In the genomic region with DNA sequence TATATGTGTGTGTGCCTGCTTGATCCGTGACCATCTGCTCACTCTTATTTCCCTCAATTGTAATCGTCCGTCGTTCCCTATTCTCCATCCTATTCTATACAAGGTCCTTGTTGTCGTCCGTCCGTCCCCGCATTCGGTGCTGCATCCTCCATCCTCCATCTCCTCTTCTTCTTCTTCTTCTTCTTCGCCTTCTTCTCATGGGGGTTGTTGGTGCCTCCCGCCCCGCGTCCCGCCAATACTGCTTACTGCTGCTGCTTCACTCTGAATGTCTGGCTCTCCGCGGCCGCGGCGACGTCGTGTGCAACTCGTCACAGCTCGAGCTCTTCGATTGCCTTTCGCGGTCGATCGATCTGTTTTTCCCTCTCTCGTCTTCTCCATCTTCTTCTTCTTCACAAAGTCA, we compare ENCODE assay signal across 8 worm cellular contexts.
A peak's percentile ranks its signal among the peaks of the same experiment; 100 is the strongest.
TF ChIP-seq lines count a peak whose summit lies in the region.

No protein-coding gene starts in this region.

TF ChIP-seq in whole organism, L1 larva, 84 proteins besides CTCF, POLR2A, EP300 and RAD21 (continues in another document):
- TF ChIP-seq lsy-2 (tag; optimal IDR thresholded peaks at IDR 0.05; lab: Kevin White, UChicago) (peak in 1 of 2 experiments; percentile 7), fkh-8 (tag; optimal IDR thresholded peaks at IDR 0.05; lab: Kevin White, UChicago) (peak; percentile 69), tbx-2 (tag; optimal IDR thresholded peaks at IDR 0.05; lab: Kevin White, UChicago) (peak; percentile 16), snu-23 (GFP tag; optimal IDR thresholded peaks at IDR 0.05; lab: Kevin White, UChicago) (peak; percentile 5), pag-3 (tag; optimal IDR thresholded peaks at IDR 0.05; lab: Kevin White, UChicago; ENCODE audit: borderline replicate concordance, insufficient read depth) (no peak), lin-14 (GFP tag; optimal IDR thresholded peaks at IDR 0.05; lab: Kevin White, UChicago) (peak; percentile 80), fos-1 (tag; optimal IDR thresholded peaks at IDR 0.05; lab: Kevin White, UChicago) (no peak), nhr-71 (tag; optimal IDR thresholded peaks at IDR 0.05; lab: Kevin White, UChicago) (peak; percentile 40), rnt-1 (tag; optimal IDR thresholded peaks at IDR 0.05; lab: Kevin White, UChicago) (no peak), hpl-2 (GFP tag; optimal IDR thresholded peaks at IDR 0.05; lab: Kevin White, UChicago) (no peak)

TF ChIP-seq in whole organism, L2 larva, 48 proteins besides CTCF, POLR2A, EP300 and RAD21 (continues in another document):
- TF ChIP-seq R02D3.7 (tag; optimal IDR thresholded peaks at IDR 0.05; lab: Kevin White, UChicago) = no peak
- no peak for TF ChIP-seq elt-3 (tag; optimal IDR thresholded peaks at IDR 0.05; lab: Kevin White, UChicago)
- no peak for TF ChIP-seq ztf-1 (GFP tag; conservative IDR thresholded peaks at IDR 0.05; lab: Robert Waterston, UW)
- TF ChIP-seq lin-11 (tag; optimal IDR thresholded peaks at IDR 0.05; lab: Kevin White, UChicago) = peak; percentile 10
- TF ChIP-seq ama-1 (optimal IDR thresholded peaks at IDR 0.05; lab: Kevin White, UChicago) = no peak
- TF ChIP-seq sma-3 (GFP tag; optimal IDR thresholded peaks at IDR 0.05; lab: Kevin White, UChicago) = no peak
- TF ChIP-seq ZK546.5 (tag; optimal IDR thresholded peaks at IDR 0.05; lab: Kevin White, UChicago) = no peak
- no peak for TF ChIP-seq alr-1 (tag; optimal IDR thresholded peaks at IDR 0.05; lab: Kevin White, UChicago)
- no peak for TF ChIP-seq blmp-1 (tag; optimal IDR thresholded peaks at IDR 0.05; lab: Kevin White, UChicago; ENCODE audit: insufficient read depth)
- peak; percentile 73 for TF ChIP-seq C34F6.9 (tag; optimal IDR thresholded peaks at IDR 0.05; lab: Kevin White, UChicago)
- TF ChIP-seq nhr-10 (tag; optimal IDR thresholded peaks at IDR 0.05; lab: Kevin White, UChicago) = no peak

TF ChIP-seq in whole organism, L3 larva, 47 proteins besides CTCF, POLR2A, EP300 and RAD21:
- TF ChIP-seq nfya-1 (tag; optimal IDR thresholded peaks at IDR 0.05; lab: Kevin White, UChicago; ENCODE audit: insufficient read depth) (peak; percentile 59), hmg-11 (tag; optimal IDR thresholded peaks at IDR 0.05; lab: Kevin White, UChicago) (peak; percentile 51), nhr-77 (tag; optimal IDR thresholded peaks at IDR 0.05; lab: Kevin White, UChicago) (no peak), snpc-4 (tag; optimal IDR thresholded peaks at IDR 0.05; lab: Kevin White, UChicago) (peak; percentile 31), zag-1 (tag; optimal IDR thresholded peaks at IDR 0.05; lab: Kevin White, UChicago) (no peak), lin-15B (tag; optimal IDR thresholded peaks at IDR 0.05; lab: Kevin White, UChicago) (peak; percentile 17), lin-39 (tag; optimal IDR thresholded peaks at IDR 0.05; lab: Kevin White, UChicago) (peak; percentile 69)

TF ChIP-seq in whole organism, L4 larva, 104 proteins besides CTCF, POLR2A, EP300 and RAD21 (continues in another document):
- TF ChIP-seq nhr-25 (tag; optimal IDR thresholded peaks at IDR 0.05; lab: Kevin White, UChicago; ENCODE audit: borderline replicate concordance, insufficient read depth) (no peak), mes-2 (tag; optimal IDR thresholded peaks at IDR 0.05; lab: Kevin White, UChicago; ENCODE audit: poor library complexity, severe bottlenecking) (peak; percentile 33), ceh-44 (GFP tag; IDR thresholded peaks at IDR 0.05; lab: Robert Waterston, UW) (peak; percentile 25; the same call in 1 of the 2 replicates), daf-8 (GFP tag; IDR thresholded peaks at IDR 0.05; lab: Robert Waterston, UW) (no peak), zip-11 (GFP tag; IDR thresholded peaks at IDR 0.05; lab: Robert Waterston, UW) (no peak), snpc-4 (tag; optimal IDR thresholded peaks at IDR 0.05; lab: Kevin White, UChicago) (no peak), Y5F2A.4 (GFP tag; optimal IDR thresholded peaks at IDR 0.05; lab: Kevin White, UChicago) (no peak), daf-12 (tag; optimal IDR thresholded peaks at IDR 0.05; lab: Kevin White, UChicago) (no peak), nhr-6 (tag; optimal IDR thresholded peaks at IDR 0.05; lab: Kevin White, UChicago) (no peak), T26A8.4 (GFP tag; IDR thresholded peaks at IDR 0.05; lab: Robert Waterston, UW) (no peak), lsy-2 (tag; optimal IDR thresholded peaks at IDR 0.05; lab: Kevin White, UChicago) (peak; percentile 11 to 56), madf-5 (GFP tag; IDR thresholded peaks at IDR 0.05; lab: Robert Waterston, UW) (no peak)

TF ChIP-seq in whole organism, late embryonic, 69 proteins besides CTCF, POLR2A, EP300 and RAD21 (continues in another document):
- TF ChIP-seq pat-9 (tag; optimal IDR thresholded peaks at IDR 0.05; lab: Kevin White, UChicago) = no peak
- peak; percentile 34 for TF ChIP-seq ceh-18 (tag; optimal IDR thresholded peaks at IDR 0.05; lab: Kevin White, UChicago)
- TF ChIP-seq unc-86 (tag; optimal IDR thresholded peaks at IDR 0.05; lab: Kevin White, UChicago) = no peak
- TF ChIP-seq nhr-11 (tag; optimal IDR thresholded peaks at IDR 0.05; lab: Kevin White, UChicago) = no peak
- TF ChIP-seq ceh-6 (GFP tag; optimal IDR thresholded peaks at IDR 0.05; lab: Kevin White, UChicago) = no peak
- peak; percentile 68 for TF ChIP-seq ceh-31 (tag; optimal IDR thresholded peaks at IDR 0.05; lab: Kevin White, UChicago)
- peak; percentile 86 for TF ChIP-seq ceh-48 (tag; optimal IDR thresholded peaks at IDR 0.05; lab: Kevin White, UChicago)
- peak; percentile 43 for TF ChIP-seq nfya-1 (tag; optimal IDR thresholded peaks at IDR 0.05; lab: Kevin White, UChicago)
- no peak for TF ChIP-seq hlh-15 (tag; optimal IDR thresholded peaks at IDR 0.05; lab: Kevin White, UChicago)
- no peak for TF ChIP-seq ama-1 (optimal IDR thresholded peaks at IDR 0.05; lab: Kevin White, UChicago)
- TF ChIP-seq madf-2 (tag; optimal IDR thresholded peaks at IDR 0.05; lab: Kevin White, UChicago) = no peak
- no peak for TF ChIP-seq ceh-9 (tag; optimal IDR thresholded peaks at IDR 0.05; lab: Kevin White, UChicago)
- peak; percentile 23 for TF ChIP-seq C08G9.2 (tag; optimal IDR thresholded peaks at IDR 0.05; lab: Kevin White, UChicago)

TF ChIP-seq in whole organism, midembryonic, 9 proteins besides CTCF, POLR2A, EP300 and RAD21:
- TF ChIP-seq ztf-29 (GFP tag; IDR thresholded peaks at IDR 0.05; lab: Robert Waterston, UW) (no peak), T22C8.4 (GFP tag; IDR thresholded peaks at IDR 0.05; lab: Robert Waterston, UW) (0 out of 2 replicates have a peak, but pooled peaks have one; percentile 24), cog-1 (tag; optimal IDR thresholded peaks at IDR 0.05; lab: Kevin White, UChicago) (no peak), flt-1 (GFP tag; IDR thresholded peaks at IDR 0.05; lab: Robert Waterston, UW) (peak; percentile 67; the same call in 1 of the 2 replicates), klf-2 (GFP tag; conservative IDR thresholded peaks at IDR 0.05; lab: Robert Waterston, UW) (no peak), ztf-23 (GFP tag; IDR thresholded peaks at IDR 0.05; lab: Robert Waterston, UW) (0 out of 2 replicates have a peak, but pooled peaks have one; percentile 49)
TF ChIP-seq in whole organism, midembryonic: peak in this region for 3.

TF ChIP-seq in whole organism, mixed stage, embryonic, 35 proteins besides CTCF, POLR2A, EP300 and RAD21 (continues in another document):
- no peak for TF ChIP-seq flh-1 (GFP tag; optimal IDR thresholded peaks at IDR 0.05; lab: Kevin White, UChicago)
- TF ChIP-seq ceh-39 (tag; optimal IDR thresholded peaks at IDR 0.05; lab: Kevin White, UChicago) = no peak
- no peak for TF ChIP-seq ceh-43 (GFP tag; optimal IDR thresholded peaks at IDR 0.05; lab: Kevin White, UChicago)
- TF ChIP-seq sem-2 (GFP tag; optimal IDR thresholded peaks at IDR 0.05; lab: Kevin White, UChicago) = peak; percentile 35
- no peak for TF ChIP-seq lin-13 (tag; optimal IDR thresholded peaks at IDR 0.05; lab: Kevin White, UChicago)
- peak; percentile 38 for TF ChIP-seq mep-1 (tag; optimal IDR thresholded peaks at IDR 0.05; lab: Kevin White, UChicago)
- TF ChIP-seq zip-8 (tag; optimal IDR thresholded peaks at IDR 0.05; lab: Kevin White, UChicago) = no peak
- peak; percentile 65 for TF ChIP-seq sptf-1 (tag; optimal IDR thresholded peaks at IDR 0.05; lab: Kevin White, UChicago)
- no peak for TF ChIP-seq tbx-8 (GFP tag; optimal IDR thresholded peaks at IDR 0.05; lab: Kevin White, UChicago)
- peak; percentile 49 for TF ChIP-seq drap-1 (GFP tag; optimal IDR thresholded peaks at IDR 0.05; lab: Kevin White, UChicago)
- TF ChIP-seq unc-62 (GFP tag; optimal IDR thresholded peaks at IDR 0.05; lab: Kevin White, UChicago) = no peak
- TF ChIP-seq hlh-1 (tag; optimal IDR thresholded peaks at IDR 0.05; lab: Kevin White, UChicago) = no peak
- TF ChIP-seq lin-32 (GFP tag; optimal IDR thresholded peaks at IDR 0.05; lab: Kevin White, UChicago) = no peak
- TF ChIP-seq mls-2 (tag; optimal IDR thresholded peaks at IDR 0.05; lab: Kevin White, UChicago) = peak; percentile 60
- TF ChIP-seq elt-3 (tag; optimal IDR thresholded peaks at IDR 0.05; lab: Kevin White, UChicago) = no peak
- TF ChIP-seq blmp-1 (tag; optimal IDR thresholded peaks at IDR 0.05; lab: Kevin White, UChicago) = no peak
- no peak for TF ChIP-seq ceh-83 (GFP tag; optimal IDR thresholded peaks at IDR 0.05; lab: Kevin White, UChicago)

TF ChIP-seq in whole organism, young adult, 124 proteins besides CTCF, POLR2A, EP300 and RAD21 (continues in another document):
- TF ChIP-seq madf-3 (GFP tag; IDR thresholded peaks at IDR 0.05; lab: Robert Waterston, UW) (no peak), lsl-1 (GFP tag; optimal IDR thresholded peaks at IDR 0.05; lab: Kevin White, UChicago) (no peak), K12H6.12 (tag; optimal IDR thresholded peaks at IDR 0.05; lab: Kevin White, UChicago) (peak; percentile 71), egl-18 (GFP tag; IDR thresholded peaks at IDR 0.05; lab: Robert Waterston, UW) (0 out of 2 replicates have a peak, but pooled peaks have one; percentile 18), F49E8.2 (tag; optimal IDR thresholded peaks at IDR 0.05; lab: Kevin White, UChicago; ENCODE audit: insufficient read depth) (no peak), ceh-58 (GFP tag; IDR thresholded peaks at IDR 0.05; lab: Robert Waterston, UW) (no peak), efl-1 (GFP tag; optimal IDR thresholded peaks at IDR 0.05; lab: Kevin White, UChicago) (no peak), B0019.2 (GFP tag; conservative IDR thresholded peaks at IDR 0.05; lab: Robert Waterston, UW) (no peak), bed-2 (GFP tag; IDR thresholded peaks at IDR 0.05; lab: Robert Waterston, UW) (no peak), mcd-1 (GFP tag; IDR thresholded peaks at IDR 0.05; lab: Robert Waterston, UW) (no peak), madf-10 (tag; optimal IDR thresholded peaks at IDR 0.05; lab: Kevin White, UChicago) (peak; percentile 92), unc-62 (GFP tag; optimal IDR thresholded peaks at IDR 0.05; lab: Kevin White, UChicago) (no peak), tbx-9 (tag; optimal IDR thresholded peaks at IDR 0.05; lab: Kevin White, UChicago; ENCODE audit: borderline replicate concordance) (no peak), dpff-1 (tag; optimal IDR thresholded peaks at IDR 0.05; lab: Kevin White, UChicago) (no peak), cebp-1 (GFP tag; IDR thresholded peaks at IDR 0.05; lab: Robert Waterston, UW) (no peak), cebp-1 (tag; optimal IDR thresholded peaks at IDR 0.05; lab: Kevin White, UChicago) (peak; percentile 48), nhr-120 (GFP tag; IDR thresholded peaks at IDR 0.05; lab: Robert Waterston, UW) (no peak), snpc-3.4 (tag; optimal IDR thresholded peaks at IDR 0.05; lab: Kevin White, UChicago) (no peak)
